Worm (Caenorhabditis elegans) whole organism, L4 larva: ENCODE data around the gene F35C11.7.

Experiments
- Y75B8A.6 ChIP-seq: fragments of 200-800 bp; sonication (Bioruptor generic); IDR thresholded peaks from 2 replicates; pipeline ENCODE4 v1.3.6; 2022; ENCODE audit warnings: missing genetic modification reagents, missing genetic modification characterization, missing compliant biosample characterization
- ama-1 ChIP-seq: fragments of 150-350 bp; optimal IDR thresholded peaks from 2 replicates; lab custom pipeline; 2014; ENCODE audit warnings: inconsistent platforms, mixed read lengths
- ceh-28 ChIP-seq: fragments of 150-350 bp; optimal IDR thresholded peaks from 2 replicates; lab custom pipeline; 2014; ENCODE audit warnings: missing biosample characterization, missing genetic modification reagents, missing genetic modification characterization
- ces-1 ChIP-seq: fragments of 150-350 bp; sonication (generic microtip); optimal IDR thresholded peaks from 4 replicates; lab custom pipeline; 2014; ENCODE audit warnings: missing biosample characterization, missing genetic modification reagents, missing genetic modification characterization
- fkh-10 ChIP-seq: fragments of 150-350 bp; optimal IDR thresholded peaks from 2 replicates; lab custom pipeline; 2014; ENCODE audit warnings: missing biosample characterization, missing genetic modification reagents, missing genetic modification characterization
- hmg-1.1 ChIP-seq: fragments of 200-800 bp; sonication (Bioruptor generic); IDR thresholded peaks from 2 replicates; pipeline ENCODE4 v1.3.6; 2022; ENCODE audit warnings: missing genetic modification reagents, missing genetic modification characterization, missing compliant biosample characterization
- lin-13 ChIP-seq: fragments of 150-350 bp; optimal IDR thresholded peaks from 2 replicates; lab custom pipeline; 2014; ENCODE audit warnings: missing biosample characterization, missing genetic modification reagents, missing genetic modification characterization
- nhr-102 ChIP-seq: sonication (generic microtip); optimal IDR thresholded peaks from 2 replicates; lab custom pipeline; 2016; ENCODE audit warnings: mild to moderate bottlenecking, missing genetic modification characterization, moderate library complexity, missing compliant biosample characterization
- nhr-6 ChIP-seq: fragments of 150-350 bp; optimal IDR thresholded peaks from 2 replicates; lab custom pipeline; 2014; ENCODE audit warnings: missing biosample characterization, missing genetic modification characterization
- pha-4 ChIP-seq, 2 experiments: fragments of 150-350 bp in 1 of 2; fragments of 200-800 bp in 1 of 2; sonication (Bioruptor generic) in 1 of 2; IDR thresholded peaks in 1 of 2; optimal IDR thresholded peaks in 1 of 2; 2 replicates each; pipeline versions ENCODE4 v1.3.6 to Lab custom; 2014 to 2022; ENCODE audit warnings: missing genetic modification characterization in 2 of 2, missing genetic modification reagents in 2 of 2, missing biosample characterization in 1 of 2, missing compliant biosample characterization in 1 of 2
- ztf-11 ChIP-seq: fragments of 150-350 bp; optimal IDR thresholded peaks from 2 replicates; lab custom pipeline; 2014; ENCODE audit warnings: missing biosample characterization, missing genetic modification characterization

ce11 chrII:8225914-8226313 is 30.2 kb upstream of the F35C11.7 start:
- no peak for TF ChIP-seq Y75B8A.6 (GFP tag; lab: Robert Waterston, UW)
- no peak for TF ChIP-seq pha-4 (GFP tag; IDR thresholded peaks at IDR 0.05; lab: Robert Waterston, UW)
- TF ChIP-seq pha-4 (tag; optimal IDR thresholded peaks at IDR 0.05; lab: Kevin White, UChicago): no peak
- no peak for TF ChIP-seq lin-13 (GFP tag; lab: Kevin White, UChicago)
- no peak for TF ChIP-seq ztf-11 (tag; lab: Kevin White, UChicago)
- TF ChIP-seq hmg-1.1 (GFP tag; lab: Robert Waterston, UW): no peak
- TF ChIP-seq fkh-10 (GFP tag; lab: Kevin White, UChicago): no peak
- no peak for TF ChIP-seq nhr-6 (tag; lab: Kevin White, UChicago)
- TF ChIP-seq nhr-102 (tag; lab: Kevin White, UChicago): no peak
- no peak for TF ChIP-seq ces-1
- no peak for TF ChIP-seq ama-1 (lab: Kevin White, UChicago)
- TF ChIP-seq ceh-28 (tag; lab: Kevin White, UChicago): no peak
